Worm (Caenorhabditis elegans): ENCODE data around the gene mks-2.
A peak's percentile ranks its signal among the peaks of the same experiment; 100 is the strongest.

mks-2 gene

DNA sequence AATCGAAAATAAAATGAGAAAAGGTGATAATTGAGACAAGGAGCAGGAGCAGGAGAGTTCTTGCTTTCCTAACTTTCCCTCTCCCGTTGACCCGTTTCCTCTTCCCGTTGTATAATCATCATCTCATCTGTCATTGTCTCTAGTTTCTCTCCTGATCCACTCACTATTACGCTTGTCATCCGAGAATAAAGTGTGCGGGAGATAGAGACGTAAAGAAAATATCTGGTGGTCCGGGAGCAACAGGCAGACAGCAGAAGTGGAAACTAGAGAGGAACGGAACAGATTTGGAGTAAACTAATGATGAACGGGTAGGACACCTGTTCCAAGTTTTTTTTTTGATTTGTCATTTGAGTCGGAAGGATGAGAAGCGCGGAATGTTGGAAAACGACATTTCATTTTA, 49.0 kb downstream of the mks-2 start:
- TF ChIP-seq hmg-11 (tag; optimal IDR thresholded peaks at IDR 0.05) (no peak), lin-39 (tag; optimal IDR thresholded peaks at IDR 0.05) (peak; percentile 10), egl-5 (tag; optimal IDR thresholded peaks at IDR 0.05) (peak; percentile 54)

ce11 chrII:6169156-6169555, 50.1 kb downstream of the mks-2 start, which contains the start of gene hst-3.1:
Gene hst-3.1, minus strand, starts transcription at chrII:6169256.
- TF ChIP-seq fkh-2 (tag; optimal IDR thresholded peaks at IDR 0.05) (no peak), pqm-1 (tag; optimal IDR thresholded peaks at IDR 0.05) (no peak), zag-1 (tag; optimal IDR thresholded peaks at IDR 0.05) (no peak), unc-39 (tag; optimal IDR thresholded peaks at IDR 0.05) (no peak), nhr-77 (tag; optimal IDR thresholded peaks at IDR 0.05) (no peak), nhr-12 (tag; optimal IDR thresholded peaks at IDR 0.05) (no peak), aly-2 (tag; optimal IDR thresholded peaks at IDR 0.05) (no peak), lin-39 (tag; optimal IDR thresholded peaks at IDR 0.05) (no peak), ztf-4 (tag; optimal IDR thresholded peaks at IDR 0.05) (no peak), nhr-28 (tag; optimal IDR thresholded peaks at IDR 0.05) (no peak), ama-1 (optimal IDR thresholded peaks at IDR 0.05) (no peak), nhr-67 (tag; optimal IDR thresholded peaks at IDR 0.05) (no peak), nhr-25 (tag; optimal IDR thresholded peaks at IDR 0.05) (no peak), ceh-16 (tag; optimal IDR thresholded peaks at IDR 0.05) (no peak), nhr-237 (tag; optimal IDR thresholded peaks at IDR 0.05) (no peak), ceh-82 (tag; optimal IDR thresholded peaks at IDR 0.05) (no peak), nhr-11 (tag; optimal IDR thresholded peaks at IDR 0.05) (no peak), daf-12 (tag; optimal IDR thresholded peaks at IDR 0.05) (no peak)

DNA sequence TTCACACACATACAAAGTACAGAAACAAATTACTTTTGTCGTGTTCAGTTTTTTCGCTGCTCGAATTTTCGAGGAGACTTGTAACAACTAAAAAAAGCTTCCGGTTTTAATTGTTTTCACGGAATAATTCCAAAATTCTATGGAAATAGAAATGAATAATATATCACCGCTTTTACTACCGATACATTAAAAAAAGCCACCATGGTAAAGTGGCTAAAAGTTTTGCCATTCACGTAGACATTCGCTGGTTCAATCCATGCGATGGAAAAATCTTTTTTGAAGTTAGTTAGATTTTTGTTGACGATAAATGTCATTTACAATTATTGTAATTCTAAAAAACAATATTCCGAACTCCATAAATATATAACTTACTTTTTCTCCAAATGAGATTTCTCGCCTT, 50.5 kb downstream of the mks-2 start:
- TF ChIP-seq nhr-76 (tag; optimal IDR thresholded peaks at IDR 0.05) (no peak), aly-2 (tag; optimal IDR thresholded peaks at IDR 0.05) (no peak), fkh-2 (tag; optimal IDR thresholded peaks at IDR 0.05) (no peak), ama-1 (optimal IDR thresholded peaks at IDR 0.05) (no peak), R02D3.7 (tag; optimal IDR thresholded peaks at IDR 0.05) (no peak), ceh-16 (tag; optimal IDR thresholded peaks at IDR 0.05) (no peak), nhr-11 (tag; optimal IDR thresholded peaks at IDR 0.05) (no peak), nhr-23 (tag; optimal IDR thresholded peaks at IDR 0.05) (no peak)
